Fruit fly (Drosophila melanogaster): ENCODE data around the gene Aldh.

The Aldh gene

dm6 chr2L:9436504-9436903, 49.3 kb downstream of the Aldh start, which contains the start of gene RpS28-like:
Gene RpS28-like (plus strand): TSS chr2L:9436804.
- TF ChIP-seq CG8478 (optimal IDR thresholded peaks at IDR 0.05): no peak
- TF ChIP-seq Dll (optimal IDR thresholded peaks at IDR 0.05): no peak
- TF ChIP-seq psq (optimal IDR thresholded peaks at IDR 0.05): no peak
- no peak for TF ChIP-seq pan (optimal IDR thresholded peaks at IDR 0.05)
- TF ChIP-seq usp (GFP tag; optimal IDR thresholded peaks at IDR 0.05): no peak

- TF ChIP-seq EcR (GFP tag; optimal IDR thresholded peaks at IDR 0.05) (no peak), usp (GFP tag; optimal IDR thresholded peaks at IDR 0.05) (no peak), psq (optimal IDR thresholded peaks at IDR 0.05) (no peak), pan (optimal IDR thresholded peaks at IDR 0.05) (no peak), Dll (optimal IDR thresholded peaks at IDR 0.05) (no peak), CG8478 (optimal IDR thresholded peaks at IDR 0.05) (no peak)
Measured at dm6 chr2L:9437216-9437715, 50.1 kb downstream of the Aldh start, which contains the start of gene numb. Gene numb (plus strand): TSS chr2L:9437469.

- TF ChIP-seq CG8478 (optimal IDR thresholded peaks at IDR 0.05): no peak
Measured at dm6 chr2L:9438227-9438626, 51.0 kb downstream of the Aldh start.

DNA sequence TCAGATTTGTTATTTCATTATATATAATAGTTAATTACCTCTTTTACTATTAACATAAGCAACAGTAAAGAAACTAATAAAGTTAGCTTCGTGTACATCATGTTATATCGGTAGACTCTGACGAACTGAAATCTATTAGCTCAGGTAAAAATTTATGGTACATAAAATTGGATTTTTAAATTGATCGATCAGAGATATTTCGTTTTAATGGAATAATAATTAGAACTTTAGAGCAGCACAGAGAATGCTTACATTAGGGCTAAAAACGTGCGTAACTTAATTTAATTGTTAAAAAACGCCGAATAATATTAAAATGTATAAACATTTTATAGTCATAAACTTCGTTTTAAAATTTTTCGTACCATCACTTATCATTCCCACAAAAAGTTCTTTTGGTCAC, 53.5 kb downstream of the Aldh start, which contains the start of gene CG33723:
TSS of gene CG33723 (minus strand) at position 101 of the 400 bp plus-strand sequence.
- TF ChIP-seq pan (optimal IDR thresholded peaks at IDR 0.05): no peak
- TF ChIP-seq CG8478 (optimal IDR thresholded peaks at IDR 0.05): no peak
- no peak for TF ChIP-seq EcR (GFP tag; optimal IDR thresholded peaks at IDR 0.05)
- TF ChIP-seq psq (optimal IDR thresholded peaks at IDR 0.05): no peak
- no peak for TF ChIP-seq usp (GFP tag; optimal IDR thresholded peaks at IDR 0.05)
- no peak for TF ChIP-seq Dll (optimal IDR thresholded peaks at IDR 0.05)
